Worm (Caenorhabditis elegans) whole organism, dauer: ENCODE results near the gene clec-165.

Experiments used
- unc-62 ChIP-seq: sonication (generic microtip); optimal IDR thresholded peaks from 2 replicates; lab custom pipeline; 2017; ENCODE audit warnings: missing biosample characterization, missing genetic modification reagents, missing genetic modification characterization

Gene clec-165

DNA sequence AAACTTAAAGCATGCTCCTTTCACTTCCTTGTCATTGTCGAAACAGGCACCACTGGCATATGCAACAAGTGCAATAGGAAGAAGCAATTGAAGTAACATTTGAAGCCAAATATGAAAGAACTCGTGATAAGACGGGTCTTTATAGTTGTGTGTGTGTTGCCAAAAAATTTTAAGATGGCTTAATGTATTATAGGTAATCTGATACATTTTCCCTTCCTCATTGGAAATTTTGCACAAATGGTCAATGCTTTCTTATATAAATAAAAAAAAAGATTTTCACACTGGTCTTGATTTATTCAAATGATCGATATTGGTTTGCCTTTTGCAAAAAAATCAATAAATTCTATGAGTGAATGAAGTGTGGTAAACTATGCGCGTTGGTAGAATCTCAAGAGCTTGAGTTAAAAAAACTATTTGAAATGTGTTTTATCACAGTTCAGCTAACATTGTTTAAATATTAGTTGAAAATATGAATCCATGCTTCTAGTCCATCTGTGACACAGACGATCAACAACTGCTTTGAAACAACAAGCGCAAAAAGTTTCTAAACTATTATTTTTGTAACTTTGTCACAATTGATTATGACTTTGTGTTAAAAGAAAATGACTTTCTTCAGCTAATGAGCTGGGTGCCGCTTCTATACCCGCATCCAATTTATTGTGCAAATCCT lies 4.7 kb upstream of the clec-165 start, which contains the start of the genes clec-166 and F38A1.6:
clec-166 (minus strand) TSS at position 101 of the 670 bp plus-strand sequence.
F38A1.6 (plus strand) TSS at position 620 of the 670 bp plus-strand sequence.
- no peak for TF ChIP-seq unc-62 (GFP tag; lab: Kevin White, UChicago)

DNA sequence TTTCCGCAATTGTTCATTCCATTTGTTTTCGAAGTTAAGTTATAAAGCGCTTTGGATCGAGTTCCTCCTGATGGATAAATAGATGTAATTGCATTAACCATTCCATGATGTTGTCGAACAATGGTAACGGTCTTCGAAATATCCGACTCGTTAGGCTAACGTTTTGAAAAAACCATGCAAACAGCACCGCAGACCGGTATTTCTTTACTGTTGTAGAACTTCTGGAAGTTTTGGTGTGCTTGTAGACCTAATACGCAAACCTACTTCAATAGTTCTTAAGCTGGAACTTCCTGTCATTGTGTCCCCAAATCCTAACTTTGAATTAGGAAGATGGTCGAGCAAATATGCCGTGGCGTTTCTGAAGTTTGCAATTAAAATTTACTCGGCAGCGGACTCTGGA lies 1.4 kb downstream of the clec-165 start, which contains the start of gene F38A1.9:
F38A1.9 (minus strand) TSS at position 101 of the 400 bp plus-strand sequence.
- no peak for TF ChIP-seq unc-62 (GFP tag; lab: Kevin White, UChicago)

DNA sequence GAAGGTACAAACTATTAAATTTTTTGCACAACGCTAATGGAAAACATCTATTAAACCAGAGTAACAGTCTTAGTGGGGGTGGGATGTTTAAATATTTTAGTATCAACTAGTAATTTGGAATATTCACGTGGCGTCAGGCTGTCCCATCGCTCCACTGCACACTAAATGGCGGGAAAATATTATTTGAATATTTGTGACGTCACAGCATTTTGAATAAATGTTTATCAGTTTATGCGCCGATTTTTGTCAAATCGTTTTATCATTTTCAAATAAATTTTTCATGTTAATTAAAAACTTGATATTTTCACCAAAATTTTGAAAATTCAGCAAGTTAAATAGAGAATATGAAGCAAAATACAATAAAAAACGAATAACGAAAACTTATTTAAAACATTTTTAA lies 3.4 kb downstream of the clec-165 start, which contains the start of gene F38A1.15:
F38A1.15 (minus strand) TSS at position 101 of the 400 bp plus-strand sequence.
- TF ChIP-seq unc-62 (GFP tag; lab: Kevin White, UChicago) = no peak

DNA sequence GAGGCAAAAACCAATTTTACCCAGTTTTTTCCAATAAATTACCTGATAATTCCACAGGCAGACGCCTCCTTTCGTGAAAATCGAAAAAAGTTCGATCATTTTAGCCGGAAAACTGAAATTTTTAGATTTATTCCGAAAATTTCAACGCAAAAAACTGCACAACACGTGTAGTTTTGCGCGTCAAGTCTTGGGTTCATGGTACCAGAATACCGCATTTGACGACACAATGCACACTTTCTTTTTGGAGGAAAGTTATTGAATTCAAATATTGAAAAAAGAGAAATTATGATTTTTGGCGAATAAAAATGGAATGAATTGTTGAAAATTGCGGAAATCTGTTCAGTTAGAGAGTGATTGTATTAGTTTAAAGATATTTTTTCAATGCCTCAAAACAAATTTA lies 7.0 kb downstream of the clec-165 start, which contains the start of gene F38A1.8:
F38A1.8 (minus strand) TSS at position 167 of the 400 bp plus-strand sequence.
- TF ChIP-seq unc-62 (GFP tag; lab: Kevin White, UChicago) = no peak

DNA sequence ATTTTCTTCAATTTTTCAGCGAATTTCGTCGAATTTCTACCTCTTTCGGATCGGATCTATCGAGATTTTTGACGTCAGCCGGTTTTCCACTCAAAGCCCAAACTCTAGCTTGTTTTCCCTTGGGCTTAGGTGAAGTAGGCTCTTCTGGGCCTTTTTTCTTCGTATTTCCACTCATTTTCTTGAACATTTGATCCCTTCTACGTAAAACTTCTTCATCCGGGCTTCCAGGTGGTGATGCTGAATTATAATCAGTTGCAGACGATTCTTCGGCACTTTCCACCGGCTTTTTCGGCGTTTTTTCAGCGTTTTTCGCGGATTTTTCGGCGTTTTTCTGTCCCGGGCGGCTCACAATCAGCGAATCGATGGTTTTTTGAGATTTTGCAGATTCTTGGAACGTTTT lies 8.5 kb downstream of the clec-165 start:
- TF ChIP-seq unc-62 (GFP tag; lab: Kevin White, UChicago) = no peak

DNA sequence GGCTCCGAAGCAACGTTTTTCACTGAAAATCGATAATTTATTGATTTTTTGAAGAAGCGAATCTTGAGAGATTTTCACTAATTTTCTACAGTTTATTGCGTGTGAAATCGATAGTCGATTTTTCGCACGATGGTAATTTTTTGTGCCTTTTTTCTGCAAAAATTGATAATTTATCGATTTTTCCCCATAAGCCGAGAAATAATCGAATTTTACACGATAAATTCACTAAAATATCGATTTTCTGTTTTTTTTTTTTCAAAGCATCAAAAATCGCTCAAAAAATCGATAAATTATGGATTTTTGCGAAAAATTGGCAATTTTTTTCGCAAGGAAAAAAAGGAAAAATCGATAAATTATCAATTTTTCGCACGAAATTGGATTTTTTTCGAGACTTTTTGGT lies 10.9 kb downstream of the clec-165 start:
- no peak for TF ChIP-seq unc-62 (GFP tag; lab: Kevin White, UChicago)

DNA sequence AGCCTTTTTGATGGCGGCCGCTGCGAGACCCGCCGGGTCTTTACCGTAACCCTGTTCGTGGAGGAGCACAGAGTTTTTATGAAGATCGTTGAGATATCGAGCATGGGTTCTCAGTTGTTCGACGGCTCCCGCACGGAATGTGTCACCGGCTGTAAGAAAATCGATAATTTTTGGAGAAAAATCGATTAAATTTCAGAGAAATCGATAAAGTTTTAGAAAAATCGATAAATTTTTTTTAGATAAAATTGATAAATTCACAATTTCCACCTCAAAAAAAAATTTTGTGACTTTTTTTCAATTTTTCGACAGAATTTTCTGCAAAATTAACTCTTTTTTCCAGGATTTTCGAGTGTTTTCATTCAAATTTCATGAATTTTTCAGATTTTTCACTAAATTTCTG lies 11.9 kb downstream of the clec-165 start:
- no peak for TF ChIP-seq unc-62 (GFP tag; lab: Kevin White, UChicago)

DNA sequence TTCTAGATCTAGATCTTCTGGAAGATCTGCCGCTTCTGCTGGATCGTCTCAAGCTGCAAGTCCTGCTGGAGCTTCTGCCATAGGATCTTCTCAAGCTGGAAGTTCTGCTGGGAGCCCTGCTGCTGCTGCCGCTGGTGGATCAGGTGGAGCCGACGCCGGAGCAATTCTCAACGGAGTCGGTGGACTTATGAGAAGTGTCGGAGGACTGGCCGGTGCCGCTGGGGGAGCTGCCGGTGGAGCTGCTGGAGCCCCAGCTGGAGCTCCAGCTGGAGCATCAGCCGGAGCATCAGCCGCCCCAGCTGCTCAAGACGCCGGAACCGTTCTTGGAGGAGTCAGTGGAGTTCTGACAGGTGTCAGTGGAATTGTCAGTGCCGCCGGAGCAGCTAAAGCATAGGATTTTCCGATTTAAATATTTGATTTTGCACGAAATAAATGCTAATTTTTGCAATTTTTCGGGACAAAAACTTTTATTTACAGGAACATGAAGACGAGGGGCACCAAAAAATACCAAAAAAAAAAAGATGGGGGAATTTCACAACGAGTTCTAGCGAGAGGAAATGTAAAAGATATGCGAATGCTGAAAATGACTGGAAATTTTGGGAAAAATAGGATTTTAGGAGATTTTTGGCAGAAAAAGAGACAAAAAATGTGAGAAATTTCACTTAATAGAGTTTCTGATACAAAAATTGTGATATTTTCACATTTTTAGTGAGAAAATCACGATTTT lies 14.1 kb downstream of the clec-165 start:
- TF ChIP-seq unc-62 (GFP tag; lab: Kevin White, UChicago) = no peak

DNA sequence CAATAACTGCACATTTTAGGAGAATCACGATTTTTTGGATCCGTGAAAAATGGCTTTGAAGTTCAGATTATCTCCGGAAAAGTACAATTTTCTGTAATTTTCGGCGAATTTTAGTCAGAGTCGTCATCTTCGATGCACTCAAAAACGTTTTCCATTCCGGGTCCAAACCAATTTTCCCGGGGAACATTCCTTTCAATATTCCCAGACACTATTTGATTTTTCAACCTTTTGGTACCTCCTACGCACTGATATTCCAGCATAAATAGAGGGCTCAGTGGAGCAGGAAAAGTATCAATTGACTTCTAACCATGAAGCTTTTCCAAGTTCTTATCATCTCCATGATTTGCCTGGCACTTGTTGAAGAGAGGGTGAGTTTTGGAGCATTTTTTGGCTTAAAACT lies 15.1 kb downstream of the clec-165 start, which contains the start of gene W09G12.6:
W09G12.6 (plus strand) TSS at position 301 of the 400 bp plus-strand sequence.
- TF ChIP-seq unc-62 (GFP tag; lab: Kevin White, UChicago) = no peak

DNA sequence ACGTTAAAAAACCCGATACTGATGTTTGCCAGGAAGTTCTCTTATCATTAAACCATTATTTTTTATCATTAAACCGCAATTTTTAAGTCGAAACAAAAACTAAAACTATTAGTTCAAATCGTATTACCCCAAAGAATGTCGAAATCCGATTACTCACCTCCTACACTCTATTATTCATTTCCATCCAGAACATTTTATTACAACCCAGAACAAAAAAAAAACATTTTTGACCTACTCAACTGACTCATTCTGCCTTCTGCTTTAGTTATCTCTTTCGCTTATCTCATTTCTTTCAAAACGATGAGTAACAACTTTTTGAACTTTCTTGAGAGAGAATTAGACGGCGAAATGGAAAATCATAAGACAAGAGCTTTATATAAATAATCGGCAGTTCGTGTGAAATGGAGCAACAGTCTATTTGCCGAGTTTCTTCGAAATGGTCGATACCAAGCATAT lies 18.0 kb downstream of the clec-165 start, which contains the start of gene W09G12.7:
W09G12.7 (plus strand) TSS at position 406 of the 456 bp plus-strand sequence.
- no peak for TF ChIP-seq unc-62 (GFP tag; lab: Kevin White, UChicago)

DNA sequence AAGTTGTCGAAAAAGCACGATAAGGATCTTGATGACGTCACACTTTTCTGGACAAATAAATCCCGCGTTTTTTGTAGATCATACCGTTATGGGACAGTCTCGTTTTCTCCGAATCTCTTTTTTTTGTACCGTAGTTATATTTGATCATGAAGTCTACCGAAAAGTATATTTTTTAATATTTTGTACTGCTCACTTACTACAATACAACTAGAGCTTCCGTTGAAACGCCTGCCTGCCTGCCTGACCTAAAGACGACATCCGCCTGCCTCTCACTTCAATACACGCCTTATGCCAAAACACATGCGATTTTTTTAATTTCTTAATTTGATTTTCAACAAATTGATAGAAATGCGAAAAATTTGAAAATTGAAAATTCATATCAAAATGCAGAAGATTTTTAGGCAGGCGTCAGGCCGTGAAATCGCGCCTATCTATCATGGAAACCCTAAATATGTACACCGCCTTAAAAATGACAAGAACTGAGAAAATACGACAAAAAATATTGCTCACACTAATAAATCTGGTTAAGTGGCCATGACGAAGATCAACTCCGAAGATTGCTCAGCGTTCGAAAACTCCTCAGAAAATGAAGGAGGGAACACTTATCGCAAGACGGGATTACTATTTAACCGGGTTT lies 21.0 kb downstream of the clec-165 start, which contains the start of gene W09G12.8:
W09G12.8 (plus strand) TSS at position 587 of the 637 bp plus-strand sequence.
- no peak for TF ChIP-seq unc-62 (GFP tag; lab: Kevin White, UChicago)

DNA sequence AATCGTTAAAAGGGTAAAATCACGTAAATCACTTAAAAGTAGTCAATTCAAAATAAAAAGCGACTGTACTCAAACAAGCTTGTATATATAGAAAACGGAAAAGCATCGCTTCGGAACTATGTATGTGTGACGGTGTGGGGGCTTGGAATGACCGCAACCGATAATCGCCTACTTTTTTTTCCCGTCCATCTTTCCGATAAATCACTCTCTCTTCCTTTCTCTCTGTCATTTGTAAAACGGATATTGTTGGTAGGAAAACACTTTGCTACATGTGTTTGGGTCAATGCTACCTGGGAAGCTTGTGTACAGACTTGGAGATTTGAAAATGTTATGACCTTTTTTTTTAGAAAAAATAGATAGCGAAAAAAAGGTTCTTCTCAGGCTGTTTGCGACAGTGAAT lies 21.9 kb downstream of the clec-165 start:
- no peak for TF ChIP-seq unc-62 (GFP tag; lab: Kevin White, UChicago)

DNA sequence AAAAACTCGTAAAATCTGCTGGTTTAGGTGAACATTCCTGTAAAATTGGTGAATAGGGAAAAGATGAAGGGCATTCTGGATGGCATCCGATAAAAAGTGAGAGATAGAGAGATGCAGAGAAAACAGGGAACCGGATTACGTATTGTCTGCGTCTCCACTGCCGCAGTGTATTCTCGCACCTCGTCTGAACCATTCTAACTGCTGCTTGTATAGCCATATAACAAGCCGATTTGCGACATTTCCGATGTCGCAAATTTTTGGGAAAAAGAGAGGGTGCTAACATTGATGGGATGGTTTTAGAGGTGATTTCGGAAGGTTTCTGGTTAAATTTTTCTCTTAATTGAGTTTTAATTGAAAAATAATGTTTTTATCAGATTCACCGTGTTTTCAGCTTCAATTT lies 25.5 kb downstream of the clec-165 start, which contains the start of gene W09G12.10:
W09G12.10 (minus strand) TSS at position 121 of the 400 bp plus-strand sequence.
- no peak for TF ChIP-seq unc-62 (GFP tag; lab: Kevin White, UChicago)

DNA sequence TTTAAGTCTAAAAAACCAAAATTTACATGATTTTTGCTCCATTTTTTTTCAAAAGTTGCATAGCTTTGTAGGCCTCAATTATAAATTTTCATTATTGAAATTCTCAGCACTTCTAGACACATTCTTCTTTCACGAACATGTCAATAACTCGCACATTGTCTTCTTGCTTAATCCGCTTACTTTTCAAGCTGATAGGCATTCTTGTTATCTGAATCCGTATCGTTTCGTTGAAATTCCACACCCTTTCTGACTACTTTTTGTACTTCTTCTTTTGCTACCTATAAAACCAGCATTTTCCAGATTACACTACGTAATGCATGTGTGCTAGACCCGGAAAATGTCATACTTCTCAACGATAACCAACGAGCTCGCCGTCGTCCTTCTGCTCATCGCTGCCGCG lies 30.4 kb downstream of the clec-165 start, which contains the start of gene W09G12.9:
W09G12.9 (plus strand) TSS at position 301 of the 400 bp plus-strand sequence.
- no peak for TF ChIP-seq unc-62 (GFP tag; lab: Kevin White, UChicago)

DNA sequence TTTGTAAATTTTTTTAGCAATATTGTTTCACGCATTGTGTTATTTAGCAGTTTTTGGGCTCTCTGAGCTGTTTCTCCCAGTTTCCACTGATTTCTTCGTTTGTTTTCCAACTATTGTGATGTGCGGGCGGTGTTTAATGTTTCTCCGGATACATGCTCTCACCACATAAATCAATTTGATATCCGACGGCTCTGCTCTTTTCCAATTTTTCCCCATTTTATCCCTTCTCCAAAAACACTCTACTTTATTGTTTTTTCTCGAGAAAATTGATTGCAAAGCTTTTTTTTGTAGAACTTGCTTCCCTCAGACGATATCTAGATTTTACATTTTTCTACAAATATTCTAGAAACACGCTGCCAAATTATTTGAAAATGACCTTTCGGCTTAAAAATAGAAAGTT lies 31.1 kb downstream of the clec-165 start:
- no peak for TF ChIP-seq unc-62 (GFP tag; lab: Kevin White, UChicago)
